Fruit fly (Drosophila melanogaster): ENCODE data around the gene CG7988.

CG7988 gene

dm6 chr3R:18244171-18245043, 24.1 kb downstream of the CG7988 start (continued):
- peak; percentile 53; the same call in 1 of the 2 replicates for TF ChIP-seq CG42726 (GFP tag; IDR thresholded peaks at IDR 0.05; ENCODE audit: partially characterized antibody)
- no peak for TF ChIP-seq gfzf (GFP tag; optimal IDR thresholded peaks at IDR 0.05)
- peak; percentile 46 for TF ChIP-seq HmgZ (tag; optimal IDR thresholded peaks at IDR 0.05)
- no peak; the same call in 2 of the 3 replicates for TF ChIP-seq Optix (GFP tag; IDR thresholded peaks at IDR 0.05)
- no peak for TF ChIP-seq CG14014 (GFP tag; IDR thresholded peaks at IDR 0.05)
- no peak for TF ChIP-seq CG10431 (GFP tag; optimal IDR thresholded peaks at IDR 0.05)
- TF ChIP-seq onecut (GFP tag; IDR thresholded peaks at IDR 0.05), result no peak; the same call in 1 of the 2 replicates
- no peak for TF ChIP-seq Lpt (GFP tag; optimal IDR thresholded peaks at IDR 0.05)
- no peak for TF ChIP-seq fd102C (GFP tag; optimal IDR thresholded peaks at IDR 0.05)
- no peak for TF ChIP-seq E2f2 (GFP tag; IDR thresholded peaks at IDR 0.05)
- TF ChIP-seq CG5245 (GFP tag; optimal IDR thresholded peaks at IDR 0.05), result no peak
- TF ChIP-seq CG17912 (GFP tag; optimal IDR thresholded peaks at IDR 0.05), result no peak
- TF ChIP-seq luna (GFP tag; optimal IDR thresholded peaks at IDR 0.05), result no peak
- TF ChIP-seq scrt (GFP tag; optimal IDR thresholded peaks at IDR 0.05), result peak; percentile 18
- TF ChIP-seq CG11504 (tag; optimal IDR thresholded peaks at IDR 0.05), result no peak
- no peak for TF ChIP-seq CG30020 (tag; optimal IDR thresholded peaks at IDR 0.05)
- TF ChIP-seq CG1529 (GFP tag; optimal IDR thresholded peaks at IDR 0.05), result no peak
- TF ChIP-seq CG14667 (GFP tag; IDR thresholded peaks at IDR 0.05), result no peak
- no peak for TF ChIP-seq Mes4 (GFP tag; optimal IDR thresholded peaks at IDR 0.05)
- TF ChIP-seq CG15479 (GFP tag; optimal IDR thresholded peaks at IDR 0.05), result no peak
- TF ChIP-seq Fer2 (tag; optimal IDR thresholded peaks at IDR 0.05), result no peak
- no peak for TF ChIP-seq CG17829 (tag; optimal IDR thresholded peaks at IDR 0.05)
- no peak for TF ChIP-seq nerfin-1 (tag; optimal IDR thresholded peaks at IDR 0.05)
- no peak for TF ChIP-seq CG7357 (GFP tag; IDR thresholded peaks at IDR 0.05)
- no peak for TF ChIP-seq CG15601 (tag; optimal IDR thresholded peaks at IDR 0.05)
- TF ChIP-seq CG34422 (GFP tag; IDR thresholded peaks at IDR 0.05), result peak; percentile 44; the same call in 1 of the 3 replicates
- no peak for TF ChIP-seq CG2116 (GFP tag; optimal IDR thresholded peaks at IDR 0.05)
- no peak for TF ChIP-seq CG12299 (tag; optimal IDR thresholded peaks at IDR 0.05)
- no peak for TF ChIP-seq H2.0 (GFP tag; IDR thresholded peaks at IDR 0.05)
- TF ChIP-seq gcm (GFP tag; optimal IDR thresholded peaks at IDR 0.05), result no peak
- no peak for TF ChIP-seq Opbp (GFP tag; IDR thresholded peaks at IDR 0.05; ENCODE audit: partially characterized antibody)
- TF ChIP-seq CrebB (tag; optimal IDR thresholded peaks at IDR 0.05), result no peak
- no peak for TF ChIP-seq jumu (GFP tag; optimal IDR thresholded peaks at IDR 0.05)
- no peak for TF ChIP-seq HLHmδ (GFP tag; optimal IDR thresholded peaks at IDR 0.05)
- no peak for TF ChIP-seq Nf-YA (GFP tag; IDR thresholded peaks at IDR 0.05)
- TF ChIP-seq mirr (GFP tag; optimal IDR thresholded peaks at IDR 0.05), result peak; percentile 39
- no peak for TF ChIP-seq CG4854 (GFP tag; optimal IDR thresholded peaks at IDR 0.05)
- no peak; the same call in 2 of the 3 replicates for TF ChIP-seq sr (GFP tag; IDR thresholded peaks at IDR 0.05)
- no peak for TF ChIP-seq Atf-2 (GFP tag; optimal IDR thresholded peaks at IDR 0.05)
- TF ChIP-seq TFAM (GFP tag; optimal IDR thresholded peaks at IDR 0.05), result no peak
- no peak for TF ChIP-seq vvl (GFP tag; IDR thresholded peaks at IDR 0.05)
- TF ChIP-seq ash1 (GFP tag; optimal IDR thresholded peaks at IDR 0.05), result no peak
- TF ChIP-seq yki (optimal IDR thresholded peaks at IDR 0.05), result peak; percentile 81
- TF ChIP-seq CG6813 (GFP tag; optimal IDR thresholded peaks at IDR 0.05), result no peak
- TF ChIP-seq Sox102F (GFP tag; optimal IDR thresholded peaks at IDR 0.05), result no peak
- no peak for TF ChIP-seq CG10959 (GFP tag; IDR thresholded peaks at IDR 0.05)
- no peak for TF ChIP-seq CG12942 (GFP tag; optimal IDR thresholded peaks at IDR 0.05)
- TF ChIP-seq croc (GFP tag; conservative IDR thresholded peaks at IDR 0.05), result no peak
- TF ChIP-seq CoRest (tag; optimal IDR thresholded peaks at IDR 0.05), result no peak
- TF ChIP-seq CG11723 (GFP tag; optimal IDR thresholded peaks at IDR 0.05), result no peak

Data from whole organism, embryonic.